Fruit fly (Drosophila melanogaster) whole organism, prepupa: ENCODE measurements around the gene Acp76A.
A peak's percentile ranks its signal among the peaks of the same experiment; 100 is the strongest.

Experiments
- CG10631 ChIP-seq: fragments of 200-800 bp; sonication (Bioruptor generic); optimal IDR thresholded peaks from 2 replicates; lab custom pipeline; 2016; ENCODE audit warnings: missing biosample characterization, missing genetic modification characterization
- CG10669 ChIP-seq: fragments of 200-800 bp; sonication (Bioruptor generic); optimal IDR thresholded peaks from 3 replicates; lab custom pipeline; 2018; ENCODE audit warnings: missing biosample characterization, mild to moderate bottlenecking, missing genetic modification characterization, moderate library complexity
- CG11294 ChIP-seq: fragments of 200-800 bp; sonication (Bioruptor generic); IDR thresholded peaks from 2 replicates; pipeline ENCODE4 v1.3.6; 2022; ENCODE audit warnings: missing biosample characterization, missing genetic modification characterization
- CG11762 ChIP-seq: fragments of 200-800 bp; sonication (Bioruptor generic); optimal IDR thresholded peaks from 3 replicates; lab custom pipeline; 2016; ENCODE audit warnings: missing biosample characterization, missing genetic modification characterization; ENCODE audit not compliant: insufficient read depth
- CG11902 ChIP-seq: fragments of 200-800 bp; sonication (Bioruptor generic); optimal IDR thresholded peaks from 3 replicates; lab custom pipeline; 2016; ENCODE audit warnings: missing biosample characterization, missing genetic modification characterization
- CG15336 ChIP-seq: fragments of 200-800 bp; sonication (Bioruptor generic); IDR thresholded peaks from 2 replicates; pipeline ENCODE4 v1.3.6; 2022; ENCODE audit warnings: missing biosample characterization, missing genetic modification characterization
- CG1621 ChIP-seq: fragments of 200-800 bp; sonication (Bioruptor generic); optimal IDR thresholded peaks from 3 replicates; lab custom pipeline; 2018; ENCODE audit warnings: missing biosample characterization, mild to moderate bottlenecking, missing genetic modification characterization
- CG16779 ChIP-seq: fragments of 200-800 bp; sonication (Bioruptor generic); optimal IDR thresholded peaks from 3 replicates; lab custom pipeline; 2017; ENCODE audit warnings: missing biosample characterization, mild to moderate bottlenecking, missing genetic modification characterization
- CG3032 ChIP-seq: fragments of 200-800 bp; optimal IDR thresholded peaks from 2 replicates; lab custom pipeline; 2019; ENCODE audit warnings: missing biosample characterization, mild to moderate bottlenecking, missing genetic modification characterization, moderate library complexity
- CG32006 ChIP-seq: fragments of 200-800 bp; sonication (Bioruptor generic); optimal IDR thresholded peaks from 3 replicates; lab custom pipeline; 2017; ENCODE audit warnings: missing biosample characterization, mild to moderate bottlenecking, missing genetic modification characterization
- CG34406 ChIP-seq: fragments of 200-800 bp; sonication (Bioruptor generic); optimal IDR thresholded peaks from 3 replicates; lab custom pipeline; 2016; ENCODE audit warnings: missing biosample characterization, missing genetic modification characterization
- CG3919 ChIP-seq: fragments of 200-800 bp; sonication (Bioruptor generic); optimal IDR thresholded peaks from 3 replicates; lab custom pipeline; 2016; ENCODE audit warnings: missing biosample characterization, missing genetic modification characterization
- CG4318 ChIP-seq: fragments of 200-800 bp; sonication (Bioruptor generic); optimal IDR thresholded peaks from 3 replicates; lab custom pipeline; 2017; ENCODE audit warnings: missing biosample characterization, mild to moderate bottlenecking, missing genetic modification characterization
- CG6163 ChIP-seq: fragments of 200-800 bp; sonication (Bioruptor generic); IDR thresholded peaks from 3 replicates; pipeline ENCODE4 v1.3.6; 2022; ENCODE audit warnings: missing biosample characterization, missing genetic modification characterization
- CG6792 ChIP-seq: fragments of 200-800 bp; sonication (Bioruptor generic); optimal IDR thresholded peaks from 3 replicates; lab custom pipeline; 2016; ENCODE audit warnings: missing biosample characterization, missing genetic modification characterization
- CG6808 ChIP-seq: fragments of 200-800 bp; sonication (Bioruptor generic); optimal IDR thresholded peaks from 3 replicates; lab custom pipeline; 2017; ENCODE audit warnings: missing biosample characterization, missing genetic modification characterization, mild to moderate bottlenecking, moderate library complexity, missing genetic modification reagents
- CG8119 ChIP-seq: fragments of 200-800 bp; sonication (Bioruptor generic); IDR thresholded peaks from 3 replicates; pipeline ENCODE4 v1.3.6; 2022; ENCODE audit warnings: missing biosample characterization, missing genetic modification characterization
- CG8319 ChIP-seq: fragments of 200-800 bp; sonication (Bioruptor generic); optimal IDR thresholded peaks from 3 replicates; lab custom pipeline; 2016; ENCODE audit warnings: missing biosample characterization, missing genetic modification characterization
- CG8632 ChIP-seq: fragments of 200-800 bp; sonication (Bioruptor generic); optimal IDR thresholded peaks from 3 replicates; lab custom pipeline; 2016; ENCODE audit warnings: missing biosample characterization, missing genetic modification characterization
- CG9139 ChIP-seq: fragments of 200-800 bp; sonication (Bioruptor generic); optimal IDR thresholded peaks from 3 replicates; lab custom pipeline; 2017; ENCODE audit warnings: missing biosample characterization, mild to moderate bottlenecking, missing genetic modification characterization
- Eip75B ChIP-seq: fragments of 200-800 bp; sonication (Bioruptor generic); optimal IDR thresholded peaks from 3 replicates; lab custom pipeline; 2016; ENCODE audit warnings: missing biosample characterization, missing genetic modification characterization
- Eip78C ChIP-seq: fragments of 200-800 bp; sonication (Bioruptor generic); peaks from one replicate; lab custom pipeline; 2016; ENCODE audit warnings: missing biosample characterization, missing genetic modification characterization
- Eip93F ChIP-seq: fragments of 200-800 bp; sonication (Bioruptor generic); optimal IDR thresholded peaks from 2 replicates; lab custom pipeline; 2016; ENCODE audit warnings: missing biosample characterization, mild to moderate bottlenecking, missing genetic modification characterization
- Ets21C ChIP-seq: fragments of 200-800 bp; sonication (Bioruptor generic); optimal IDR thresholded peaks from 3 replicates; lab custom pipeline; 2016; ENCODE audit warnings: missing biosample characterization, missing genetic modification characterization
- Ets96B ChIP-seq: fragments of 200-800 bp; optimal IDR thresholded peaks from 2 replicates; lab custom pipeline; 2019; ENCODE audit warnings: missing biosample characterization, mild to moderate bottlenecking, missing genetic modification characterization, moderate library complexity
- Gug ChIP-seq: fragments of 200-800 bp; sonication (Bioruptor generic); IDR thresholded peaks from 2 replicates; pipeline ENCODE4 v1.3.6; 2022; ENCODE audit warnings: missing biosample characterization, missing genetic modification characterization
- Hr38 ChIP-seq: sonication (Bioruptor generic); optimal IDR thresholded peaks from 2 replicates; lab custom pipeline; 2016; ENCODE audit warnings: missing biosample characterization, missing genetic modification characterization
- Hr39 ChIP-seq: fragments of 200-800 bp; sonication (Bioruptor generic); optimal IDR thresholded peaks from 2 replicates; lab custom pipeline; 2016; ENCODE audit warnings: missing biosample characterization, missing genetic modification characterization
- Lpt ChIP-seq: fragments of 200-800 bp; sonication (Bioruptor generic); optimal IDR thresholded peaks from 3 replicates; lab custom pipeline; 2016; ENCODE audit warnings: missing biosample characterization, missing genetic modification characterization
- Met ChIP-seq: fragments of 200-800 bp; sonication (Bioruptor generic); optimal IDR thresholded peaks from 3 replicates; lab custom pipeline; 2016; ENCODE audit warnings: missing biosample characterization, missing genetic modification characterization
- OdsH ChIP-seq: fragments of 200-800 bp; sonication (Bioruptor generic); optimal IDR thresholded peaks from 3 replicates; lab custom pipeline; 2016; ENCODE audit warnings: missing biosample characterization, missing genetic modification characterization
- Smox ChIP-seq: fragments of 200-800 bp; sonication (Bioruptor generic); optimal IDR thresholded peaks from 3 replicates; lab custom pipeline; 2016; ENCODE audit warnings: missing biosample characterization, missing genetic modification characterization
- Sox102F ChIP-seq: fragments of 200-800 bp; sonication (Bioruptor generic); optimal IDR thresholded peaks from 2 replicates; lab custom pipeline; 2016; ENCODE audit warnings: missing biosample characterization, mild to moderate bottlenecking, missing genetic modification characterization
- Sox14 ChIP-seq: fragments of 200-800 bp; sonication (Bioruptor generic); optimal IDR thresholded peaks from 3 replicates; lab custom pipeline; 2016; ENCODE audit warnings: missing biosample characterization, missing genetic modification characterization
- Sox15 ChIP-seq: fragments of 200-800 bp; sonication (Bioruptor generic); optimal IDR thresholded peaks from 3 replicates; lab custom pipeline; 2016; ENCODE audit warnings: missing biosample characterization, missing genetic modification characterization
- achi ChIP-seq: fragments of 200-800 bp; sonication (Bioruptor generic); optimal IDR thresholded peaks from 3 replicates; lab custom pipeline; 2016; ENCODE audit warnings: missing biosample characterization, missing genetic modification characterization
- acj6 ChIP-seq: fragments of 200-800 bp; sonication (Bioruptor generic); optimal IDR thresholded peaks from 3 replicates; lab custom pipeline; 2016; ENCODE audit warnings: missing biosample characterization, missing genetic modification characterization
- cyc ChIP-seq: fragments of 200-800 bp; sonication (Bioruptor generic); optimal IDR thresholded peaks from 3 replicates; lab custom pipeline; 2016; ENCODE audit warnings: missing biosample characterization, missing genetic modification characterization
- dac ChIP-seq: fragments of 200-800 bp; sonication (Bioruptor generic); optimal IDR thresholded peaks from 2 replicates; lab custom pipeline; 2017; ENCODE audit warnings: missing biosample characterization, mild to moderate bottlenecking, missing genetic modification characterization
- dsx ChIP-seq: fragments of 200-800 bp; optimal IDR thresholded peaks from 3 replicates; lab custom pipeline; 2019; ENCODE audit warnings: missing biosample characterization, mild to moderate bottlenecking, missing genetic modification characterization, moderate library complexity; ENCODE audit not compliant: poor library complexity, severe bottlenecking
- eg ChIP-seq: fragments of 200-800 bp; sonication (Bioruptor generic); IDR thresholded peaks from 3 replicates; pipeline ENCODE4 v1.3.6; 2022; ENCODE audit warnings: missing biosample characterization, missing genetic modification characterization
- esn ChIP-seq: fragments of 200-800 bp; sonication (Bioruptor generic); optimal IDR thresholded peaks from 2 replicates; lab custom pipeline; 2016; ENCODE audit warnings: missing biosample characterization, mild to moderate bottlenecking, missing genetic modification characterization, moderate library complexity
- fd85E ChIP-seq: fragments of 200-800 bp; sonication (Bioruptor generic); optimal IDR thresholded peaks from 3 replicates; lab custom pipeline; 2016; ENCODE audit warnings: missing biosample characterization, missing genetic modification characterization
- fkh ChIP-seq: fragments of 200-800 bp; sonication (Bioruptor generic); optimal IDR thresholded peaks from 3 replicates; lab custom pipeline; 2017; ENCODE audit warnings: missing biosample characterization, mild to moderate bottlenecking, missing genetic modification characterization, moderate library complexity
- lz ChIP-seq: fragments of 200-800 bp; sonication (Bioruptor generic); optimal IDR thresholded peaks from 3 replicates; lab custom pipeline; 2016; ENCODE audit warnings: missing biosample characterization, missing genetic modification characterization
- net ChIP-seq: fragments of 200-800 bp; sonication (Bioruptor generic); optimal IDR thresholded peaks from 3 replicates; lab custom pipeline; 2016; ENCODE audit warnings: missing biosample characterization, missing genetic modification characterization
- pdm3 ChIP-seq: fragments of 200-800 bp; sonication (Bioruptor generic); optimal IDR thresholded peaks from 3 replicates; lab custom pipeline; 2016; ENCODE audit warnings: missing biosample characterization, missing genetic modification characterization
- salr ChIP-seq, 2 experiments: fragments of 200-800 bp; sonication (Bioruptor generic); optimal IDR thresholded peaks; 3 replicates each; lab custom pipeline; 2016 to 2018; ENCODE audit warnings: missing biosample characterization in 2 of 2, missing genetic modification characterization in 2 of 2, mild to moderate bottlenecking in 1 of 2
- spab ChIP-seq: fragments of 200-800 bp; sonication (Bioruptor generic); optimal IDR thresholded peaks from 2 replicates; lab custom pipeline; 2017; ENCODE audit warnings: missing biosample characterization, mild to moderate bottlenecking, missing genetic modification characterization, missing genetic modification reagents
- ss ChIP-seq, 2 experiments: fragments of 200-800 bp; sonication (Bioruptor generic); optimal IDR thresholded peaks; 2 replicates in 1 of 2; 3 replicates in 1 of 2; lab custom pipeline; 2017 to 2018; ENCODE audit warnings: mild to moderate bottlenecking in 2 of 2, missing biosample characterization in 2 of 2, missing genetic modification characterization in 2 of 2, moderate library complexity in 1 of 2
- topi ChIP-seq: fragments of 200-800 bp; sonication (Bioruptor generic); optimal IDR thresholded peaks from 3 replicates; lab custom pipeline; 2016; ENCODE audit warnings: missing biosample characterization, missing genetic modification characterization
- vri ChIP-seq: fragments of 200-800 bp; sonication (Bioruptor generic); optimal IDR thresholded peaks from 3 replicates; lab custom pipeline; 2016; ENCODE audit warnings: missing biosample characterization, mild to moderate bottlenecking, missing genetic modification characterization

The Acp76A gene

dm6 chr3L:19072177-19072603 is 20.4 kb upstream of the Acp76A start:
- TF ChIP-seq OdsH (GFP tag; lab: Kevin White, UChicago) (peak; percentile 2), Smox (GFP tag; lab: Kevin White, UChicago) (no peak), Sox15 (no peak), Ets21C (GFP tag; lab: Kevin White, UChicago) (no peak), cyc (GFP tag; lab: Kevin White, UChicago) (no peak), Sox102F (GFP tag; lab: Kevin White, UChicago) (no peak), spab (GFP tag; lab: Kevin White, UChicago) (peak; percentile 46), dsx (peak; percentile 70), vri (peak; percentile 76), Hr38 (no peak), CG16779 (tag; lab: Kevin White, UChicago) (peak; percentile 92), CG11762 (GFP tag; lab: Kevin White, UChicago) (peak; percentile 6), net (GFP tag; lab: Kevin White, UChicago) (peak; percentile 64), CG11902 (GFP tag; lab: Kevin White, UChicago) (no peak), Met (GFP tag; lab: Kevin White, UChicago) (no peak), Eip78C (GFP tag; lab: Kevin White, UChicago) (peak; percentile 73), CG10669 (GFP tag; lab: Kevin White, UChicago) (peak; percentile 73), Gug (peak; percentile 44; the same call in 1 of the 2 replicates), Lpt (GFP tag; lab: Kevin White, UChicago) (peak; percentile 24), topi (GFP tag; lab: Kevin White, UChicago) (no peak), esn (GFP tag; lab: Kevin White, UChicago) (no peak), CG8632 (GFP tag; lab: Kevin White, UChicago) (peak; percentile 42), CG32006 (GFP tag; lab: Kevin White, UChicago) (peak; percentile 46), salr (GFP tag; optimal IDR thresholded peaks at IDR 0.05; lab: Kevin White, UChicago) (peak in 1 of 2 experiments; percentile 55), CG3919 (GFP tag; lab: Kevin White, UChicago) (no peak), CG6163 (GFP tag; lab: Robert Waterston, UW) (peak; percentile 41; the same call in 2 of the 3 replicates), CG34406 (GFP tag; lab: Kevin White, UChicago) (peak; percentile 36), Eip93F (GFP tag; lab: Kevin White, UChicago) (no peak), CG6808 (peak; percentile 84), CG3032 (peak; percentile 73), pdm3 (GFP tag; lab: Kevin White, UChicago) (peak; percentile 37), CG8119 (GFP tag; lab: Robert Waterston, UW) (peak; percentile 78), fd85E (GFP tag; lab: Kevin White, UChicago) (no peak), Hr39 (GFP tag; lab: Kevin White, UChicago) (no peak), dac (GFP tag; lab: Kevin White, UChicago) (no peak), CG6792 (GFP tag; lab: Kevin White, UChicago) (no peak), fkh (GFP tag; lab: Kevin White, UChicago) (peak; percentile 92), eg (peak; percentile 81), CG8319 (GFP tag; lab: Kevin White, UChicago) (no peak), CG11294 (no peak; the same call in 1 of the 2 replicates), CG10631 (GFP tag; lab: Kevin White, UChicago) (no peak), CG1621 (tag; lab: Kevin White, UChicago) (peak; percentile 85), CG15336 (GFP tag; lab: Robert Waterston, UW) (peak; percentile 58), ss (GFP tag; optimal IDR thresholded peaks at IDR 0.05; lab: Kevin White, UChicago) (peak; percentile 83 to 95), Sox14 (GFP tag; lab: Kevin White, UChicago) (no peak), CG4318 (GFP tag; lab: Kevin White, UChicago) (no peak), achi (GFP tag; lab: Kevin White, UChicago) (no peak), Eip75B (GFP tag; lab: Kevin White, UChicago) (peak; percentile 60), Ets96B (tag; lab: Kevin White, UChicago) (peak; percentile 83), acj6 (GFP tag; lab: Kevin White, UChicago) (no peak), CG9139 (GFP tag; lab: Kevin White, UChicago) (peak; percentile 93), lz (GFP tag; lab: Kevin White, UChicago) (no peak)
